Fruit fly (Drosophila melanogaster) whole organism, embryonic: ENCODE measurements around the gene erm.

Experiments
- Aef1 ChIP-seq: fragments of 200-800 bp; sonication (Bioruptor generic); IDR thresholded peaks from 3 replicates; pipeline ENCODE4 v1.3.6; 2022; ENCODE audit warnings: missing biosample characterization, missing genetic modification characterization
- B-H1 ChIP-seq: fragments of 200-800 bp; sonication (Bioruptor generic); IDR thresholded peaks from 3 replicates; pipeline ENCODE4 v1.3.6; 2022; ENCODE audit warnings: missing biosample characterization, missing genetic modification characterization
- Blimp-1 ChIP-seq: fragments of 200-800 bp; sonication (Bioruptor generic); optimal IDR thresholded peaks from 3 replicates; lab custom pipeline; 2018; ENCODE audit warnings: missing biosample characterization, missing genetic modification characterization, mild to moderate bottlenecking, moderate library complexity, missing genetic modification reagents
- CG10267 ChIP-seq: fragments of 200-800 bp; sonication (Bioruptor generic); optimal IDR thresholded peaks from 2 replicates; lab custom pipeline; 2018; ENCODE audit warnings: missing biosample characterization, mild to moderate bottlenecking, missing genetic modification characterization, moderate library complexity
- CG10543 ChIP-seq: fragments of 200-800 bp; sonication (Bioruptor generic); optimal IDR thresholded peaks from 3 replicates; lab custom pipeline; 2017; ENCODE audit warnings: missing biosample characterization, mild to moderate bottlenecking, missing genetic modification characterization, moderate library complexity
- CG10654 ChIP-seq: fragments of 200-800 bp; sonication (Bioruptor generic); optimal IDR thresholded peaks from 2 replicates; lab custom pipeline; 2016; ENCODE audit warnings: missing biosample characterization, missing genetic modification characterization
- CG15011 ChIP-seq: fragments of 200-800 bp; sonication (Bioruptor generic); optimal IDR thresholded peaks from 3 replicates; lab custom pipeline; 2018; ENCODE audit warnings: missing biosample characterization, mild to moderate bottlenecking, missing genetic modification characterization
- CG15269 ChIP-seq: fragments of 200-800 bp; sonication (Bioruptor generic); optimal IDR thresholded peaks from 2 replicates; lab custom pipeline; 2018; ENCODE audit warnings: missing biosample characterization, mild to moderate bottlenecking, missing genetic modification characterization, moderate library complexity
- CG30020 ChIP-seq: fragments of 200-800 bp; optimal IDR thresholded peaks from 2 replicates; lab custom pipeline; 2019; ENCODE audit warnings: missing biosample characterization, mild to moderate bottlenecking, missing genetic modification characterization, moderate library complexity
- CG30403 ChIP-seq: fragments of 200-800 bp; sonication (Bioruptor generic); optimal IDR thresholded peaks from 3 replicates; lab custom pipeline; 2016; ENCODE audit warnings: missing biosample characterization, missing genetic modification characterization
- CG31365 ChIP-seq: fragments of 200-800 bp; sonication (Bioruptor generic); optimal IDR thresholded peaks from 2 replicates; lab custom pipeline; 2018; ENCODE audit warnings: missing biosample characterization, mild to moderate bottlenecking, missing genetic modification characterization
- CG43689 ChIP-seq: fragments of 200-800 bp; sonication (Bioruptor generic); IDR thresholded peaks from 2 replicates; pipeline ENCODE4 v1.3.6; 2022; ENCODE audit warnings: missing biosample characterization, missing genetic modification characterization
- CG5245 ChIP-seq: fragments of 200-800 bp; sonication (Bioruptor generic); optimal IDR thresholded peaks from 3 replicates; lab custom pipeline; 2016; ENCODE audit warnings: missing biosample characterization, missing genetic modification characterization
- CG6175 ChIP-seq: fragments of 200-800 bp; sonication (Bioruptor generic); IDR thresholded peaks from 3 replicates; pipeline ENCODE4 v1.3.6; 2022; ENCODE audit warnings: missing biosample characterization, missing genetic modification characterization
- CG6254 ChIP-seq: fragments of 200-800 bp; sonication (Bioruptor generic); optimal IDR thresholded peaks from 3 replicates; lab custom pipeline; 2017; ENCODE audit warnings: mild to moderate bottlenecking, missing biosample characterization, missing genetic modification reagents, missing genetic modification characterization
- CG6272 ChIP-seq: fragments of 200-800 bp; sonication (Bioruptor generic); IDR thresholded peaks from 2 replicates; pipeline ENCODE4 v1.3.6; 2022; ENCODE audit warnings: missing biosample characterization, missing genetic modification characterization
- CG6689 ChIP-seq: fragments of 200-800 bp; sonication (Bioruptor generic); IDR thresholded peaks from 2 replicates; pipeline ENCODE4 v1.3.6; 2022; ENCODE audit warnings: missing biosample characterization, missing genetic modification characterization
- CG7745 ChIP-seq: fragments of 200-800 bp; sonication (Bioruptor generic); optimal IDR thresholded peaks from 2 replicates; lab custom pipeline; 2018; ENCODE audit warnings: missing biosample characterization, mild to moderate bottlenecking, missing genetic modification characterization, moderate library complexity
- CoRest ChIP-seq: fragments of 200-800 bp; sonication (Bioruptor generic); optimal IDR thresholded peaks from 3 replicates; lab custom pipeline; 2018; ENCODE audit warnings: missing biosample characterization, mild to moderate bottlenecking, missing genetic modification characterization, moderate library complexity
- Dp ChIP-seq: fragments of 200-800 bp; sonication (Bioruptor generic); optimal IDR thresholded peaks from 2 replicates; lab custom pipeline; 2018; ENCODE audit warnings: missing biosample characterization, mild to moderate bottlenecking, missing genetic modification characterization, moderate library complexity
- E2f1 ChIP-seq: fragments of 200-800 bp; sonication (Bioruptor generic); IDR thresholded peaks from 2 replicates; pipeline ENCODE4 v1.3.6; 2022; ENCODE audit warnings: missing biosample characterization, missing genetic modification characterization
- E2f2 ChIP-seq: fragments of 200-800 bp; sonication (Bioruptor generic); IDR thresholded peaks from 2 replicates; pipeline ENCODE4 v1.3.6; 2022; ENCODE audit warnings: missing biosample characterization, missing genetic modification characterization
- ERR ChIP-seq: fragments of 200-800 bp; sonication (Bioruptor generic); optimal IDR thresholded peaks from 2 replicates; lab custom pipeline; 2016; ENCODE audit warnings: missing biosample characterization, missing genetic modification characterization
- Fer2 ChIP-seq: fragments of 200-800 bp; sonication (Bioruptor generic); optimal IDR thresholded peaks from 2 replicates; lab custom pipeline; 2018; ENCODE audit warnings: missing biosample characterization, mild to moderate bottlenecking, missing genetic modification characterization, moderate library complexity
- Hr51 ChIP-seq, 2 experiments: fragments of 200-800 bp; sonication (Bioruptor generic); optimal IDR thresholded peaks; 2 replicates in 1 of 2; 3 replicates in 1 of 2; lab custom pipeline; 2016 to 2018; ENCODE audit warnings: missing biosample characterization in 2 of 2, missing genetic modification characterization in 2 of 2, mild to moderate bottlenecking in 1 of 2, moderate library complexity in 1 of 2
- Jarid2 ChIP-seq: fragments of 200-800 bp; sonication (Bioruptor generic); optimal IDR thresholded peaks from 3 replicates; lab custom pipeline; 2017; ENCODE audit warnings: mild to moderate bottlenecking, missing biosample characterization, missing genetic modification reagents, missing genetic modification characterization
- PHDP ChIP-seq: fragments of 200-800 bp; sonication (Bioruptor generic); optimal IDR thresholded peaks from 3 replicates; lab custom pipeline; 2018; ENCODE audit warnings: missing biosample characterization, mild to moderate bottlenecking, missing genetic modification characterization, moderate library complexity
- Sox100B ChIP-seq: fragments of 200-800 bp; sonication (Bioruptor generic); optimal IDR thresholded peaks from 3 replicates; lab custom pipeline; 2018; ENCODE audit warnings: missing biosample characterization, mild to moderate bottlenecking, missing genetic modification characterization
- TFAM ChIP-seq: fragments of 200-800 bp; sonication (Bioruptor generic); optimal IDR thresholded peaks from 2 replicates; lab custom pipeline; 2017; ENCODE audit warnings: missing biosample characterization, missing genetic modification characterization, inconsistent platforms
- Xbp1 ChIP-seq: fragments of 200-800 bp; sonication (Bioruptor generic); optimal IDR thresholded peaks from 3 replicates; lab custom pipeline; 2016; ENCODE audit warnings: missing biosample characterization, mild to moderate bottlenecking, missing genetic modification characterization
- bsh ChIP-seq, 2 experiments: fragments of 200-800 bp; sonication (Bioruptor generic); optimal IDR thresholded peaks; 2 replicates each; lab custom pipeline; 2017 to 2018; ENCODE audit warnings: mild to moderate bottlenecking in 2 of 2, missing biosample characterization in 2 of 2, missing genetic modification characterization in 2 of 2, moderate library complexity in 1 of 2
- dmrt11E ChIP-seq: fragments of 200-800 bp; sonication (Bioruptor generic); optimal IDR thresholded peaks from 3 replicates; lab custom pipeline; 2018; ENCODE audit warnings: missing biosample characterization, mild to moderate bottlenecking, missing genetic modification characterization, moderate library complexity
- ewg ChIP-seq: fragments of 200-800 bp; sonication (Bioruptor generic); optimal IDR thresholded peaks from 3 replicates; lab custom pipeline; 2017; ENCODE audit warnings: mild to moderate bottlenecking, missing biosample characterization, missing genetic modification reagents, missing genetic modification characterization
- eyg ChIP-seq: fragments of 200-800 bp; sonication (Bioruptor generic); optimal IDR thresholded peaks from 3 replicates; lab custom pipeline; 2016; ENCODE audit warnings: missing biosample characterization, missing genetic modification characterization
- gcm2 ChIP-seq: fragments of 200-800 bp; sonication (Bioruptor generic); optimal IDR thresholded peaks from 2 replicates; lab custom pipeline; 2016; ENCODE audit warnings: missing biosample characterization, missing genetic modification characterization
- gsb-n ChIP-seq: fragments of 200-800 bp; sonication (Bioruptor generic); optimal IDR thresholded peaks from 3 replicates; lab custom pipeline; 2018; ENCODE audit warnings: missing biosample characterization, mild to moderate bottlenecking, missing genetic modification characterization
- knrl ChIP-seq: fragments of 200-800 bp; sonication (Bioruptor generic); IDR thresholded peaks from 3 replicates; pipeline ENCODE4 v1.3.6; 2022; ENCODE audit warnings: missing biosample characterization, missing genetic modification characterization; ENCODE audit not compliant: partially characterized antibody
- luna ChIP-seq: fragments of 200-800 bp; sonication (Bioruptor generic); optimal IDR thresholded peaks from 2 replicates; lab custom pipeline; 2016; ENCODE audit warnings: missing biosample characterization, missing genetic modification characterization
- mirr ChIP-seq: fragments of 200-800 bp; sonication (Bioruptor generic); optimal IDR thresholded peaks from 3 replicates; lab custom pipeline; 2018; ENCODE audit warnings: missing biosample characterization, mild to moderate bottlenecking, missing genetic modification characterization
- odd ChIP-seq: fragments of 200-800 bp; sonication (Bioruptor generic); optimal IDR thresholded peaks from 2 replicates; lab custom pipeline; 2017; ENCODE audit warnings: missing biosample characterization, mild to moderate bottlenecking, missing genetic modification characterization
- pan ChIP-seq, 4 experiments: fragments of >200 bp in 3 of 4; fragments of 200-800 bp in 1 of 4; sonication (Bioruptor generic) in 1 of 4; optimal IDR thresholded peaks in 3 of 4; IDR thresholded peaks in 1 of 4; 2 replicates each; pipeline versions ENCODE4 v1.3.6 to Lab custom; 2017 to 2022; ENCODE audit warnings: missing biosample characterization in 2 of 4, missing genetic modification characterization in 2 of 4, mixed read lengths in 1 of 4
- pb ChIP-seq: fragments of 200-800 bp; sonication (Bioruptor generic); optimal IDR thresholded peaks from 3 replicates; lab custom pipeline; 2016; ENCODE audit warnings: missing biosample characterization, missing genetic modification characterization
- ranshi ChIP-seq: fragments of 200-800 bp; sonication (Bioruptor generic); IDR thresholded peaks from 2 replicates; pipeline ENCODE4 v1.3.6; 2022; ENCODE audit warnings: missing biosample characterization, missing genetic modification characterization
- scrt ChIP-seq: fragments of 200-800 bp; sonication (Bioruptor generic); optimal IDR thresholded peaks from 2 replicates; lab custom pipeline; 2018; ENCODE audit warnings: missing biosample characterization, mild to moderate bottlenecking, missing genetic modification characterization, moderate library complexity
- sob ChIP-seq: fragments of 200-800 bp; sonication (Bioruptor generic); IDR thresholded peaks from 2 replicates; pipeline ENCODE4 v1.3.6; 2022; ENCODE audit warnings: missing biosample characterization, missing genetic modification characterization
- tin ChIP-seq: fragments of 200-800 bp; sonication (Bioruptor generic); optimal IDR thresholded peaks from 3 replicates; lab custom pipeline; 2016; ENCODE audit warnings: missing biosample characterization, missing genetic modification characterization
- toy ChIP-seq: fragments of 200-800 bp; sonication (Bioruptor generic); IDR thresholded peaks from 2 replicates; pipeline ENCODE4 v1.3.6; 2022; ENCODE audit warnings: missing biosample characterization, missing genetic modification characterization
- ttk ChIP-seq: fragments of 200-800 bp; sonication (Bioruptor generic); IDR thresholded peaks from 2 replicates; pipeline ENCODE4 v2.1.2; 2022; ENCODE audit warnings: missing biosample characterization, missing genetic modification characterization
- vvl ChIP-seq: fragments of 200-800 bp; sonication (Bioruptor generic); IDR thresholded peaks from 2 replicates; pipeline ENCODE4 v1.3.6; 2022; ENCODE audit warnings: missing biosample characterization, missing genetic modification characterization
- zen ChIP-seq: fragments of 200-800 bp; sonication (Bioruptor generic); optimal IDR thresholded peaks from 3 replicates; lab custom pipeline; 2018; ENCODE audit warnings: missing biosample characterization, mild to moderate bottlenecking, missing genetic modification characterization, moderate library complexity

erm gene

dm6 chr2L:1916461-1916860, 53.7 kb downstream of the erm start (continued):
- TF ChIP-seq scrt (GFP tag; lab: Kevin White, UChicago), result no peak
- TF ChIP-seq CG30403 (GFP tag; lab: Kevin White, UChicago), result peak; percentile 24
- peak; percentile 57 for TF ChIP-seq Blimp-1 (GFP tag; lab: Kevin White, UChicago)
- TF ChIP-seq Sox100B (GFP tag; lab: Kevin White, UChicago), result no peak
- no peak for TF ChIP-seq pb (GFP tag; lab: Kevin White, UChicago)
- TF ChIP-seq CG15269, result peak; percentile 26
- peak; percentile 70 for TF ChIP-seq CG6689 (GFP tag; lab: Robert Waterston, UW)
- TF ChIP-seq luna, result no peak
- no peak for TF ChIP-seq toy
- peak; percentile 35 for TF ChIP-seq Xbp1 (GFP tag; lab: Kevin White, UChicago)
- TF ChIP-seq Jarid2, result no peak
- TF ChIP-seq ewg (GFP tag; lab: Kevin White, UChicago), result peak; percentile 45
- no peak for TF ChIP-seq CG7745
- TF ChIP-seq eyg (GFP tag; lab: Kevin White, UChicago), result no peak
- no peak for TF ChIP-seq pan (optimal IDR thresholded peaks at IDR 0.05; lab: Kevin White, UChicago)
- TF ChIP-seq pan (GFP tag; optimal IDR thresholded peaks at IDR 0.05 in 1 of 2, IDR thresholded peaks at IDR 0.05 in 1 of 2), result peak in 1 of 2 experiments; percentile 78
- TF ChIP-seq gsb-n (tag; lab: Kevin White, UChicago), result peak; percentile 6
- TF ChIP-seq odd (GFP tag; lab: Kevin White, UChicago), result no peak
- TF ChIP-seq bsh (GFP tag; optimal IDR thresholded peaks at IDR 0.05; lab: Kevin White, UChicago), result peak in 1 of 2 experiments; percentile 55
- no peak for TF ChIP-seq Dp (GFP tag; lab: Kevin White, UChicago)
- no peak for TF ChIP-seq gcm2 (GFP tag; lab: Kevin White, UChicago)
- peak; percentile 43 for TF ChIP-seq PHDP (tag; lab: Kevin White, UChicago)
- TF ChIP-seq sob (GFP tag; lab: Robert Waterston, UW), result no peak
- TF ChIP-seq vvl (GFP tag; lab: Robert Waterston, UW), result peak; percentile 81
- no peak for TF ChIP-seq CG30020 (tag; lab: Kevin White, UChicago)
- TF ChIP-seq CG5245, result no peak
- TF ChIP-seq TFAM (GFP tag; lab: Kevin White, UChicago), result no peak
- TF ChIP-seq CG10654, result peak; percentile 8
- TF ChIP-seq dmrt11E (tag; lab: Kevin White, UChicago), result no peak
- TF ChIP-seq ranshi (GFP tag; lab: Robert Waterston, UW), result peak; percentile 45
- no peak for TF ChIP-seq ERR (GFP tag; lab: Kevin White, UChicago)
- no peak for TF ChIP-seq zen (tag; lab: Kevin White, UChicago)
- TF ChIP-seq knrl (GFP tag; lab: Robert Waterston, UW), result no peak
- TF ChIP-seq CG6254, result peak; percentile 30
- TF ChIP-seq mirr (GFP tag; lab: Kevin White, UChicago), result no peak
- no peak for TF ChIP-seq CoRest (tag; lab: Kevin White, UChicago)
- 0 out of 2 replicates have a peak, but pooled peaks have one; percentile 16 for TF ChIP-seq CG43689 (GFP tag; lab: Robert Waterston, UW)
- peak in 1 of 2 experiments; percentile 59 for TF ChIP-seq Hr51 (GFP tag; optimal IDR thresholded peaks at IDR 0.05; lab: Kevin White, UChicago)
- TF ChIP-seq CG15011 (GFP tag; lab: Kevin White, UChicago), result no peak
- peak; percentile 67 for TF ChIP-seq ttk (GFP tag; lab: Robert Waterston, UW)
- no peak for TF ChIP-seq CG10543
- TF ChIP-seq Fer2 (tag; lab: Kevin White, UChicago), result no peak
- TF ChIP-seq E2f1, result peak; percentile 68
- peak; percentile 41; the same call in 1 of the 2 replicates for TF ChIP-seq CG6272 (GFP tag; lab: Robert Waterston, UW)
- no peak for TF ChIP-seq CG31365 (tag; lab: Kevin White, UChicago)
- TF ChIP-seq CG6175 (GFP tag; lab: Robert Waterston, UW), result no peak
- TF ChIP-seq E2f2 (GFP tag; lab: Robert Waterston, UW), result peak; percentile 35; the same call in 1 of the 2 replicates
- no peak for TF ChIP-seq CG10267
- peak; percentile 10 for TF ChIP-seq tin (GFP tag; lab: Kevin White, UChicago)
- no peak for TF ChIP-seq Aef1 (GFP tag; lab: Robert Waterston, UW)
- TF ChIP-seq B-H1, result peak; percentile 60
